Worm (Caenorhabditis elegans) whole organism, L2 larva: Measurements from ENCODE around the gene clec-153.

Experiments
- ama-1 ChIP-seq: fragments of 150-350 bp; optimal IDR thresholded peaks from 2 replicates; lab custom pipeline; 2018; ENCODE audit warnings: inconsistent platforms
- nhr-11 ChIP-seq: fragments of 150-350 bp; optimal IDR thresholded peaks from 2 replicates; lab custom pipeline; 2014; ENCODE audit warnings: missing biosample characterization, missing genetic modification characterization

DNA sequence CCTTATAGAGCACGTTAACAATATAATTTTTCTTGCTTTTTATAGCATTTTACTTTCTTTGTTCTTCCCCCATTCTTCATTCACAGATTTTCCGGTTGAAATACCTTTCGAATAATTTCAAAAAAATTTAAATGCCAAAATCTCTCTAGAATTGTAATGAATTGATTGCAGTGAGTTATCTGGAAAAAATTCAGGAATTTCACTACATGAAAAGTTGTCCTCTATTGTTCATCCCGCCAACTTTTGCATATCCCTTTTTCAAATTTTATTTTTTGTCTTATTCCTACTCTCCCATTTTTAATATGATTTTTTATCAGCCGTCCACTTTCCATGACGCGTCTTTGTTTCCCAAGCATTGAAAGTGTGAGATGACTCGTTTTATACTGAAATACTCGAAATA is 18.3 kb downstream of the clec-153 start:
- TF ChIP-seq ama-1 (lab: Kevin White, UChicago) (no peak), nhr-11 (no peak)
